Worm (Caenorhabditis elegans) whole organism, L4/young adult: ENCODE data around the gene T23G5.3.

Experiments used
- W03F9.2 ChIP-seq: fragments of 150-350 bp; optimal IDR thresholded peaks from 2 replicates; lab custom pipeline; 2014; ENCODE audit warnings: missing biosample characterization, missing genetic modification characterization
- dao-5 ChIP-seq: sonication (generic microtip); optimal IDR thresholded peaks from 2 replicates; lab custom pipeline; 2016; ENCODE audit warnings: missing genotype, missing genetic modification characterization, moderate library complexity, missing compliant biosample characterization
- him-1 ChIP-seq: sonication (generic microtip); optimal IDR thresholded peaks from 2 replicates; lab custom pipeline; 2016; ENCODE audit warnings: missing genotype, missing genetic modification reagents, missing genetic modification characterization, missing compliant biosample characterization

Gene T23G5.3

DNA sequence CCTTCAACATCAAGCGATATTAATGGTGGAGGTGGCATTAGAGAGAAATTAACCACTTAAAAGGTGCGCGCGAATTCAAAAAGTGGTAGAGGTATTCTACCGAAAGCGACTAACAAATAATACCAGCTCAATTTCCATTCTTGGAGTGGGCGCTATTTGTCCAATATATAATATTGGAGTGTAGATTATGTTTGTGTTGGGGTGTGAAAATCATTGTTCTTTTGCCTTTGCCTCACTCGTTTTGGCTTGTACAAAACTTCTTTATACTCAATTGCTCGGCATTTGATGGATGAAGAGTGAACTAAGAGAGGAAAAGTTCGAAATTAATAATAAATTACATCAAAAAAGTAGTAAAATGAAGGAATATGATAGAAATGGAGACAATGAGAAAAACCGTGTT is at the start of gene T23G5.3:
Gene T23G5.3 (minus strand): TSS at position 101 of the 400 bp plus-strand sequence.
- TF ChIP-seq him-1 (no peak), W03F9.2 (tag; lab: Kevin White, UChicago) (no peak), dao-5 (tag; lab: Kevin White, UChicago) (no peak)

DNA sequence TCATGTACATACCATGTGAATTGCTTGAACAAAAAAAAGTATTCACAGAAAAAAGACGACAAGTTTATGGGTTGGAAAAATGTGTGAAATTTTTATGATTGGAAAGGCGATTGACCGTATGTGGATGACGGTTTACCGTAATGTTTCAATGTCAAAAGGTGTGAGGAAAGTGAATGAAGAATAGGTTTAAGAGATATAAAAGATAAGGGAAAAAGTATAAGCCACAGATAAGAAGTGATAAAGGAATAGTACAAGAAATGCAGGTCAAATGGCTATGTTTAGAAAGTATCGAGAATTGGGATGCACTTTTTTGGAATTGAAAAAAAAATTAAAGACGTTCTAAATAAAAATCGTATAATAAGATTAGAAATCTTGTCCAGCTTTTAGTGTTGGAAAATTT is 46.7 kb upstream of the T23G5.3 start:
- no peak for TF ChIP-seq dao-5 (tag; lab: Kevin White, UChicago)
- no peak for TF ChIP-seq him-1
- no peak for TF ChIP-seq W03F9.2 (tag; lab: Kevin White, UChicago)

DNA sequence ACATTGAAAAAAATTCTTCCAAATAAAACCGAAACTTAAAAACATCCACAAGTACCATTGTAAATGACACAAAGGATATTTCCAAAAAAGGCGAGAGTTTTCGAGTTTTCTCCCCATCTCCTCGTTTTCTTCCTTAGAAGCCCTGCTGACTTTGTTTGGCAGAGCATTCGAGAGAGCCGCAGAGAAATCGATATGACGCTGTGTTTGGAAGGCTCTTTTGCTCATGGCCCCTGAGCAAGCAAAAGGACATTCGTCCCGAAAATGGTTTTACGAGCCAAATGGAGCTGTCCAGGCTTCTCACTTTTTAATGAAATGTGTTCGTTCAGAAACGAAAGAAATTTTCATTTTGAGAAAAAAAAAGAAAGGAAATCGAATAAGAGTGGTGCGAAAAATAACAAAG is 41.0 kb upstream of the T23G5.3 start:
- no peak for TF ChIP-seq W03F9.2 (tag; lab: Kevin White, UChicago)
- TF ChIP-seq him-1 = no peak
- no peak for TF ChIP-seq dao-5 (tag; lab: Kevin White, UChicago)

ce11 chrIII:9271389-9271918 is 40.4 kb upstream of the T23G5.3 start:
- TF ChIP-seq dao-5 (tag; lab: Kevin White, UChicago) (no peak), him-1 (no peak)

DNA sequence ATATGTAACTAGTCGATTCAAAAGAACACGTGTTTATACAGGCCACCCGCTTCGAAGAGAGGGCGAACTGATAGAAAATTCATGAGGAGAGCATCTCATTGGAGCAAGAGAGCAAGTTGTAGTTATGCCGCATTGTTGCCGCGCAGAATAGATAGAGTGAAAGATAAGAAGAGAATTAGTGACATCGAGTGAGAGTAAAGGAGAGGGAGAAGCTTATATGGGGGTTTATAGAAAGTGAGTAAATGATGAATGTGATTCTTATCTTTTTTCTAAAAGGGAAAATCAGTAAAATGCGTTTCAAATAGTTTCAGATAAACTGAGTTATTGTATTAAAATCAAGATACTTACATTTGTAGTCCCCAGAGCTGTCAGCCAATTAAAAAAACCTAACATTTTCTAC is 39.1 kb upstream of the T23G5.3 start:
- TF ChIP-seq dao-5 (tag; lab: Kevin White, UChicago) = no peak

DNA sequence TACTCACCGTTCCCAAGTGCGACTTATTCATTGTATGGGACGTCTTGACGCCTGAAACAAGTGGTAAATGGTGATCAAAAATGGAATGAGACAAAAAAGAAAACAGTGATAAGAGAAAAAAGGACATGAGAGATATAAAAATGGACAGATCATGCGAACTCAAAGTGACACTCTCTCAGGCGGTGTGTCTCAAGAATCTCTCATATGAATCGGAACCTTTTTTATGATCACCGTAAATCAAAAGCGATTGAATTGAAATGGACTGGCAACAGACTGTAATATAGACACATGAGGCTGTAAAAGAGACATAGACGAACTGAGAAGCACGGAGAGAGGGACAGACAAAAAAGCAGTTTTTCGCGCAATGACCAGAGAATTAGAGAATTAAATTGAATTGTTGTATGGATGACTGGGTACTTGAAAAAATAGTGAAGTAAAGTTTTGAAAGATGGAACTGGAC is 38.0 kb upstream of the T23G5.3 start, which contains the start of gene clip-1:
Gene clip-1 (minus strand): TSS at position 51 of the 460 bp plus-strand sequence.
- TF ChIP-seq dao-5 (tag; lab: Kevin White, UChicago) (no peak), W03F9.2 (tag; lab: Kevin White, UChicago) (no peak), him-1 (no peak)

ce11 chrIII:9258510-9258909 is 27.4 kb upstream of the T23G5.3 start:
- TF ChIP-seq W03F9.2 (tag; lab: Kevin White, UChicago) (no peak), him-1 (no peak), dao-5 (tag; lab: Kevin White, UChicago) (no peak)

DNA sequence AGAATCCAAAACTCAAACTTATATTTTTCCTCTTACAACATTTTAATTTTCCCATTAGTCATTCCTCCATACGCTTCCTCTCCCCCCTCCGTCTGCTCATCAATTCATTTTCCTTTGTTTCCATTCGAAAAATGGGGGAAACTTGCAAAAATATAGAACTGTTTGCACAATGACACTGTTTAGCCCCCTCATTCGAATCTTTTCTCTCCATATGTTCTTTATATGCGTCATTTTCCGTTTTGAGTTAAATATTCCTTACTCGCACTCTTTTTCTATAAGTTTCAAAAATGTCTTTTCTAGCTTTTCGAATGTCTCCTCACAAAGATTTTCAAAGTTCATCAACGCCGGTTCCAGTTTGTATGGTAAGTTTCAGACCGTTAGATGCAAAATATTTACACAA is 25.9 kb upstream of the T23G5.3 start, which contains the start of gene M01A8.1:
Gene M01A8.1 (plus strand): TSS at position 301 of the 400 bp plus-strand sequence.
- TF ChIP-seq W03F9.2 (tag; lab: Kevin White, UChicago) (no peak), him-1 (no peak), dao-5 (tag; lab: Kevin White, UChicago) (no peak)

- TF ChIP-seq W03F9.2 (tag; lab: Kevin White, UChicago) = no peak
- TF ChIP-seq him-1 = no peak
- TF ChIP-seq dao-5 (tag; lab: Kevin White, UChicago) = no peak
Measured at ce11 chrIII:9255801-9256200, 24.7 kb upstream of the T23G5.3 start.

- TF ChIP-seq W03F9.2 (tag; lab: Kevin White, UChicago) (no peak), him-1 (no peak), dao-5 (tag; lab: Kevin White, UChicago) (no peak)
Measured at ce11 chrIII:9254988-9255387, 23.9 kb upstream of the T23G5.3 start.

DNA sequence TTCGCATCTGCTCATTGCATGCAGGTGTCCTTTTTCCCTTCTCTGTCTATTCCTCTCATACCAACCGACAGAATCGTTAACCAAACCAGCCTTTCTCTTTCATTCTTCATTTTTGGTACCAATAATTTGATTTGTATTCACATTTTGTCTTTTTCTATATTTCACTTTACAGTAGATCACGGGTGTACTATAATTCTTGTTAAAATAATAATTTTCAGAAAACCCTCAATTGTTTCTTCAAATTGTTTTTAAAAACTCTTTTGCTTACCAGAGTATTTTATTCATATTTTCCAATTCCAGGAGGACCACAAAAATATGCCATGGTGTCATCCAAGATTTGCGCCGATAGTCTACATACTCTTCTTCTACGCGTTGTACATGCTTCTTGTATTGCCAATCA is 19.7 kb upstream of the T23G5.3 start, which contains the start of gene T02C1.2:
Gene T02C1.2 (plus strand): TSS at position 301 of the 400 bp plus-strand sequence.
- no peak for TF ChIP-seq him-1
- no peak for TF ChIP-seq W03F9.2 (tag; lab: Kevin White, UChicago)
- no peak for TF ChIP-seq dao-5 (tag; lab: Kevin White, UChicago)

DNA sequence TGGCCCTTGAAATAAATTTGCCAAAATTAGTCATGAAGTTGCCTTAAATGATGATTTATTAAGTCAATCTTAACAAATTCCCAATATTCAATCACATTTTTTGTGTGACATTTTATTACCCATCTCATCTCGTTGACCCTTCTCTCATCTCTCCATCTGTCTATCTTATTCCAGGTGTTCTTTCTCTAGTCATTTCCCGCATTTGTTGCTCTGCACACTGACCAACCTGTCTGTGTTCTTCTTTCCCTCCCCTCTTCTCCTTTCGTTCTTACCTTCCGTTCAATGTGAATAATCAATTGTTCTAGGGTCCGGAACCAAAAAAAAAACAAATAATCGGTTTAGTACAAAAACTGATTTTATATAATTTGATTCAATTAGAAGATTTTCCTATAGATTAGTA is 16.1 kb upstream of the T23G5.3 start, which contains the start of gene T02C1.1:
Gene T02C1.1 (plus strand): TSS at position 305 of the 400 bp plus-strand sequence.
- no peak for TF ChIP-seq him-1
- no peak for TF ChIP-seq dao-5 (tag; lab: Kevin White, UChicago)
- no peak for TF ChIP-seq W03F9.2 (tag; lab: Kevin White, UChicago)

- TF ChIP-seq dao-5 (tag; lab: Kevin White, UChicago) = no peak
- TF ChIP-seq him-1 = no peak
- no peak for TF ChIP-seq W03F9.2 (tag; lab: Kevin White, UChicago)
Measured at ce11 chrIII:9242675-9243074, 11.6 kb upstream of the T23G5.3 start, which contains the start of gene dat-1. Gene dat-1, plus strand, starts transcription at chrIII:9242975.

ce11 chrIII:9239983-9240382 is 8.9 kb upstream of the T23G5.3 start, which contains the start of gene saeg-2:
Gene saeg-2, plus strand, starts transcription at chrIII:9240363.
- TF ChIP-seq W03F9.2 (tag; lab: Kevin White, UChicago) = peak; percentile 51
- no peak for TF ChIP-seq him-1

ce11 chrIII:9237626-9238025 is 6.6 kb upstream of the T23G5.3 start:
- TF ChIP-seq W03F9.2 (tag; lab: Kevin White, UChicago) (no peak), dao-5 (tag; lab: Kevin White, UChicago) (no peak), him-1 (no peak)
